Worm (Caenorhabditis elegans): ENCODE results near the gene C02B8.6.

C02B8.6 gene

DNA sequence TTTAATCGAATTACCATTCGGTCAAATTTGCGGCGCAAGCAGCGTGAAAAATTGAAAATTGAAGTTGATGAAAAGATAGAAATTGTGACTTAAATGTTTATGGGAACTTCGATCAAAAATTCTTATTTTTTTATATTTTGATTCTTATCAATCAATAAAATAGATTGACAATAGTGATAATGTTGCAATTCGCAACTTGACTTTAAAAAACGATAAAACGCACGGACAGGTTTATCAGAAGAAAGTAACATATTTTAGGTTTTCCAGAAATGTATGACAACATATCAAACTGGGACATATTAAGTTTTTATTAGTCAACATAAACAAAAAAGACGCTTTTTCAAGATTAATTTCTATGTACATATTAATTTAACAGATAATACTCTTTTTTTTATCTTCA lies 52.8 kb downstream of the C02B8.6 start:
- TF ChIP-seq tra-4 (tag; optimal IDR thresholded peaks at IDR 0.05), result no peak
- TF ChIP-seq sea-1 (GFP tag; conservative IDR thresholded peaks at IDR 0.05), result no peak

Measured in whole organism, early embryonic.